Worm (Caenorhabditis elegans) whole organism, young adult: ENCODE measurements around the gene math-37.

Experiments used
- athp-1 ChIP-seq: sonication (generic microtip); optimal IDR thresholded peaks from 2 replicates; lab custom pipeline; 2017; ENCODE audit warnings: mild to moderate bottlenecking, missing genetic modification characterization, missing compliant biosample characterization
- let-526 ChIP-seq: fragments of 200-800 bp; sonication (Bioruptor generic); IDR thresholded peaks from 2 replicates; pipeline ENCODE4 v1.3.6; 2022; ENCODE audit warnings: missing genetic modification reagents, missing genetic modification characterization, missing compliant biosample characterization
- nhr-90 ChIP-seq: sonication (generic microtip); optimal IDR thresholded peaks from 2 replicates; lab custom pipeline; 2016; ENCODE audit warnings: missing genotype, mild to moderate bottlenecking, missing genetic modification characterization, missing compliant biosample characterization

ce11 chrII:2146900-2147375, 24.9 kb upstream of the math-37 start, which contains the start of gene C40A11.2:
- TF ChIP-seq let-526 (GFP tag; lab: Robert Waterston, UW) (no peak), athp-1 (tag; lab: Kevin White, UChicago) (no peak), nhr-90 (tag; lab: Kevin White, UChicago) (no peak)
